Comparison of ENCODE assay signal across 1 fruit fly cellular context in the genomic region with DNA sequence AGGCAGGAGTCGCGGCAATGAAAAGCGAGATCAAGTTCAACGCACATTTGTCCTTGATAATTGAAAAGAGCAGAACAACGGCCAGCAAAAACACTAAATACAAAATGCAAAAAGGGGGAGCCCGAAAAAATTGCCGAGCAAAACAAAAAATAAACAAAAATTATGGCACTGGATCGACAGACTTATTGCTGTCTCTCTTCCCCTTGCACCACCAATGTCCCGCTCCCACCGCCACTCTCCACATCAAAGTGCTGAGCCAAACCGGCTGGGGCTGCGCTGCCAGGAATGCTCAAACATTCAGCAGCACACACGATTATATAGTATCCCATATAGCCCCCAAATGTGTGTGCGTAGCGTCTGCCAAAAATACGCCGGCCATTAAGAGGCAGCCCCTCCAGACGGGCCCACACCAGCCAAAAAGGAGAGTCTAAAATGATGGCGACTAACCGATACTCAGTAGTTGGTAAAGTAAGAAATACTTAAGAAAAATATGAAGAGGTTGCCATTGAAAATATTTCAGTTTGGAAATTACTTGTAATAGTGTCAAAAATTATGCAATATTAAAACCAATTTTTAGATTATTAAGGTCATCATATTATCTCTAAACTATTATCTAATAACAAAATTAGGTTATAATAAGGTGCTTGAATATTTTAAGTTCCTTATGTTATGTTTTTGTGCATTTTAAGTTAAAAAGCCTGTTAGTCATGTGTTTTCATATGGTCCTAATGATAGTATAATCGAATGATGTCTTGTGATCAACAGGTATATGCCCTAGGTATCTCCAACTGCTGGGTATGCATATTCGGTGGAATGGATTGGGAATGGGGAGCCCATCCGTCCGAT.
TF ChIP-seq lines count a peak whose summit lies in the region.

No protein-coding gene starts in this region.

TF ChIP-seq in whole organism, embryonic, 481 proteins besides CTCF, POLR2A, EP300 and RAD21 (continued from another document):
- TF ChIP-seq crp (GFP tag; optimal IDR thresholded peaks at IDR 0.05; lab: Kevin White, UChicago) (no peak), Camta (GFP tag; optimal IDR thresholded peaks at IDR 0.05; lab: Kevin White, UChicago) (no peak), CG4730 (GFP tag; IDR thresholded peaks at IDR 0.05; lab: Robert Waterston, UW) (no peak), gsb (GFP tag; IDR thresholded peaks at IDR 0.05; lab: Robert Waterston, UW) (no peak), CG11093 (GFP tag; IDR thresholded peaks at IDR 0.05; lab: Robert Waterston, UW) (no peak), rib (GFP tag; IDR thresholded peaks at IDR 0.05; lab: Robert Waterston, UW) (no peak), Sry-δ (GFP tag; optimal IDR thresholded peaks at IDR 0.05; lab: Kevin White, UChicago) (no peak), Hr39 (optimal IDR thresholded peaks at IDR 0.05; lab: Kevin White, UChicago) (no peak), exex (tag; optimal IDR thresholded peaks at IDR 0.05; lab: Kevin White, UChicago) (no peak), twi (tag; optimal IDR thresholded peaks at IDR 0.05; lab: Kevin White, UChicago) (no peak), fd64A (GFP tag; optimal IDR thresholded peaks at IDR 0.05; lab: Kevin White, UChicago) (no peak), btn (GFP tag; optimal IDR thresholded peaks at IDR 0.05; lab: Kevin White, UChicago) (no peak), run (tag; optimal IDR thresholded peaks at IDR 0.05; lab: Kevin White, UChicago) (no peak), CG8290 (GFP tag; optimal IDR thresholded peaks at IDR 0.05; lab: Kevin White, UChicago) (no peak), CG8290 (tag; optimal IDR thresholded peaks at IDR 0.05; lab: Kevin White, UChicago) (no peak), Sox102F (GFP tag; optimal IDR thresholded peaks at IDR 0.05; lab: Kevin White, UChicago) (peak; percentile 4), sna (GFP tag; IDR thresholded peaks at IDR 0.05; lab: Robert Waterston, UW; ENCODE audit: partially characterized antibody) (no peak), CG13123 (GFP tag; optimal IDR thresholded peaks at IDR 0.05; lab: Kevin White, UChicago) (no peak), CG10654 (GFP tag; optimal IDR thresholded peaks at IDR 0.05; lab: Kevin White, UChicago) (no peak), CG34224 (GFP tag; IDR thresholded peaks at IDR 0.05; lab: Robert Waterston, UW; ENCODE audit: partially characterized antibody) (no peak), CG31365 (tag; optimal IDR thresholded peaks at IDR 0.05; lab: Kevin White, UChicago) (no peak), sim (GFP tag; IDR thresholded peaks at IDR 0.05; lab: Robert Waterston, UW) (no peak), CG9437 (GFP tag; optimal IDR thresholded peaks at IDR 0.05; lab: Kevin White, UChicago) (peak; percentile 13)
